Worm (Caenorhabditis elegans): ENCODE data around the gene C18A11.3.

DNA sequence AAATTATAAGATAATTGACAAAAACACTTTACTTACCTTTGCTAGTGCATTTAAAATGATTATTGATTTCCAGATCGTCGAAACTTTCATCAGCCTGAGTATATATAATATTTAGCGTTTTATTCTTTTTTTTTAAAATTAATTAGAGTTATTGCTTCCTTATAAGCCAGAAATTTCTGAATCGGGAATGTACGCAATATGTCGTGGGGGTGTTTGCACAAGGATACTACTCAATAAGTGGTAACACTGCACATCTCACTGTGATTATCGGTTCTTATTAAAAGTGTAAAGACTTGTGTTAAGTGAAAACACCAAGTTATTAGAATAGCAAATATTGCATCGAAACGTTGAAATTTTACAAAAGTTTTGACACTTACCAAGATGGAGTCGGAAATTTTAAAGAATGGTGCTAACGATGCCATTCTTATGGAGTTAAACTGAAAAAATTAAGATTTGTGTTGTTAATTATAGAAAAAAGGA, 3.1 kb upstream of the C18A11.3 start, which contains the start of gene dim-1:
- TF ChIP-seq nhr-12 (tag; optimal IDR thresholded peaks at IDR 0.05) (no peak), skn-1 (tag; optimal IDR thresholded peaks at IDR 0.05) (no peak), nhr-11 (tag; optimal IDR thresholded peaks at IDR 0.05) (no peak), fos-1 (tag; optimal IDR thresholded peaks at IDR 0.05) (no peak), eor-1 (tag; optimal IDR thresholded peaks at IDR 0.05) (no peak), nhr-237 (tag; optimal IDR thresholded peaks at IDR 0.05) (no peak), elt-3 (tag; optimal IDR thresholded peaks at IDR 0.05) (no peak), nhr-77 (tag; optimal IDR thresholded peaks at IDR 0.05) (no peak), snpc-4 (tag; optimal IDR thresholded peaks at IDR 0.05) (peak; percentile 0), ZK546.5 (tag; optimal IDR thresholded peaks at IDR 0.05) (no peak), pha-4 (tag; optimal IDR thresholded peaks at IDR 0.05) (no peak), ama-1 (optimal IDR thresholded peaks at IDR 0.05) (no peak), unc-39 (tag; optimal IDR thresholded peaks at IDR 0.05) (no peak)

All from whole organism, L3 larva.